Worm (Caenorhabditis elegans): ENCODE data around the gene sul-2.

- TF ChIP-seq him-1 (tag; optimal IDR thresholded peaks at IDR 0.05), result no peak
- no peak for TF ChIP-seq dao-5 (tag; optimal IDR thresholded peaks at IDR 0.05)
- TF ChIP-seq W03F9.2 (tag; optimal IDR thresholded peaks at IDR 0.05), result no peak
Observed at ce11 chrV:8130812-8131211, 26.7 kb upstream of the sul-2 start.
